Fruit fly (Drosophila melanogaster) S2 (cell line): ENCODE results near the gene CG1806.

Experiments used
- CG8478 ChIP-seq: fragments of >200 bp; optimal IDR thresholded peaks from 2 replicates; lab custom pipeline; 2018
- CTCF ChIP-seq, 2 experiments: fragments of >200 bp; optimal IDR thresholded peaks; 2 replicates each; lab custom pipeline; 2018

The CG1806 gene

dm6 chrX:12013098-12013493 is 6.1 kb downstream of the CG1806 start:
- TF ChIP-seq CG8478 (lab: Kevin White, UChicago) (no peak), CTCF (optimal IDR thresholded peaks at IDR 0.05; lab: Kevin White, UChicago) (no peak)

dm6 chrX:12014131-12014530 is 7.2 kb downstream of the CG1806 start:
- TF ChIP-seq CTCF (optimal IDR thresholded peaks at IDR 0.05; lab: Kevin White, UChicago) = no peak
- TF ChIP-seq CG8478 (lab: Kevin White, UChicago) = no peak

- TF ChIP-seq CTCF (optimal IDR thresholded peaks at IDR 0.05; lab: Kevin White, UChicago) (no peak), CG8478 (lab: Kevin White, UChicago) (no peak)
These were observed 7.9 kb downstream of the CG1806 start for dm6 chrX:12014800-12015389.

dm6 chrX:12017815-12018439 is 11.0 kb downstream of the CG1806 start, which contains the start of gene Chrac-16:
TSS of gene Chrac-16 (minus strand) at chrX:12017961.
- TF ChIP-seq CTCF (optimal IDR thresholded peaks at IDR 0.05; lab: Kevin White, UChicago) (no peak), CG8478 (lab: Kevin White, UChicago) (no peak)

- TF ChIP-seq CTCF (optimal IDR thresholded peaks at IDR 0.05; lab: Kevin White, UChicago) = peak in 1 of 2 experiments; percentile 40
- no peak for TF ChIP-seq CG8478 (lab: Kevin White, UChicago)
These were observed 11.6 kb downstream of the CG1806 start, which contains the start of gene Lsm12a for dm6 chrX:12018440-12019101. TSS of gene Lsm12a (plus strand) at chrX:12018640.

dm6 chrX:12020857-12021256 is 13.9 kb downstream of the CG1806 start, which contains the start of gene Tango4:
TSS of gene Tango4 (plus strand) at chrX:12021068.
- no peak for TF ChIP-seq CG8478 (lab: Kevin White, UChicago)
- TF ChIP-seq CTCF (optimal IDR thresholded peaks at IDR 0.05; lab: Kevin White, UChicago) = no peak

dm6 chrX:12021750-12022149 is 14.8 kb downstream of the CG1806 start:
- TF ChIP-seq CG8478 (lab: Kevin White, UChicago) (no peak), CTCF (optimal IDR thresholded peaks at IDR 0.05; lab: Kevin White, UChicago) (no peak)

dm6 chrX:12028825-12029514 is 22.0 kb downstream of the CG1806 start, which contains the start of gene Usp7:
TSS of gene Usp7 (minus strand) at chrX:12029032.
- TF ChIP-seq CTCF (optimal IDR thresholded peaks at IDR 0.05; lab: Kevin White, UChicago) (peak in 1 of 2 experiments; percentile 31), CG8478 (lab: Kevin White, UChicago) (no peak)

- TF ChIP-seq CTCF (optimal IDR thresholded peaks at IDR 0.05; lab: Kevin White, UChicago) (no peak), CG8478 (lab: Kevin White, UChicago) (no peak)
These were observed 24.4 kb downstream of the CG1806 start, which contains the start of gene Cyp311a1 for dm6 chrX:12031400-12031799. TSS of gene Cyp311a1 (minus strand) at chrX:12031465.

- TF ChIP-seq CG8478 (lab: Kevin White, UChicago) (no peak), CTCF (optimal IDR thresholded peaks at IDR 0.05; lab: Kevin White, UChicago) (no peak)
These were observed 25.2 kb downstream of the CG1806 start, which contains the start of gene Cyp318a1 for dm6 chrX:12032136-12032682. TSS of gene Cyp318a1 (plus strand) at chrX:12032632.

- TF ChIP-seq CTCF (optimal IDR thresholded peaks at IDR 0.05; lab: Kevin White, UChicago) (no peak), CG8478 (lab: Kevin White, UChicago) (no peak)
These were observed 27.7 kb downstream of the CG1806 start for dm6 chrX:12034713-12035112.

dm6 chrX:12035207-12035606 is 28.2 kb downstream of the CG1806 start:
- TF ChIP-seq CG8478 (lab: Kevin White, UChicago) = no peak
- peak in 1 of 2 experiments; percentile 33 for TF ChIP-seq CTCF (optimal IDR thresholded peaks at IDR 0.05; lab: Kevin White, UChicago)

dm6 chrX:12043398-12043797 is 36.4 kb downstream of the CG1806 start, which contains the start of gene Ten-a:
TSS of gene Ten-a (plus strand) at chrX:12043698.
- TF ChIP-seq CG8478 (lab: Kevin White, UChicago) (no peak), CTCF (optimal IDR thresholded peaks at IDR 0.05; lab: Kevin White, UChicago) (no peak)

dm6 chrX:12050292-12050691 is 43.3 kb downstream of the CG1806 start:
- TF ChIP-seq CG8478 (lab: Kevin White, UChicago) = no peak
- TF ChIP-seq CTCF (optimal IDR thresholded peaks at IDR 0.05; lab: Kevin White, UChicago) = no peak
